Worm (Caenorhabditis elegans): ENCODE measurements around the gene D2045.8.

- TF ChIP-seq snu-23 (GFP tag; optimal IDR thresholded peaks at IDR 0.05), result no peak
- no peak for TF ChIP-seq zip-4 (GFP tag; optimal IDR thresholded peaks at IDR 0.05)
- no peak for TF ChIP-seq fos-1 (tag; optimal IDR thresholded peaks at IDR 0.05)
- no peak for TF ChIP-seq unc-62 (GFP tag; optimal IDR thresholded peaks at IDR 0.05)
- no peak for TF ChIP-seq dsc-1 (tag; optimal IDR thresholded peaks at IDR 0.05)
These were observed 12.5 kb upstream of the D2045.8 start, which contains the start of gene D2045.5 for ce11 chrIII:10469574-10470055.
